Worm (Caenorhabditis elegans) whole organism, early embryonic: ENCODE data around the gene gpdh-2.

Experiments used
- B0310.2 ChIP-seq: sonication (generic microtip); optimal IDR thresholded peaks from 2 replicates; lab custom pipeline; 2016; ENCODE audit warnings: mild to moderate bottlenecking, missing genetic modification characterization, missing compliant biosample characterization
- F13C5.2 ChIP-seq: sonication (generic microtip); optimal IDR thresholded peaks from 2 replicates; lab custom pipeline; 2017; ENCODE audit warnings: mild to moderate bottlenecking, missing genetic modification characterization, inconsistent platforms, missing compliant biosample characterization
- aly-1 ChIP-seq: sonication (generic microtip); optimal IDR thresholded peaks from 2 replicates; lab custom pipeline; 2016; ENCODE audit warnings: missing genetic modification characterization, missing compliant biosample characterization
- ama-1 ChIP-seq: fragments of 150-350 bp; optimal IDR thresholded peaks from 2 replicates; lab custom pipeline; 2014
- ceh-13 ChIP-seq: fragments of 200-800 bp; sonication (Bioruptor generic); optimal IDR thresholded peaks from 2 replicates; lab custom pipeline; 2018; ENCODE audit warnings: mild to moderate bottlenecking, missing genetic modification characterization, missing compliant biosample characterization
- ceh-36 ChIP-seq: sonication (generic microtip); optimal IDR thresholded peaks from 2 replicates; lab custom pipeline; 2016; ENCODE audit warnings: missing genetic modification characterization, inconsistent platforms, missing compliant biosample characterization
- ets-7 ChIP-seq: sonication (generic microtip); optimal IDR thresholded peaks from 2 replicates; lab custom pipeline; 2016; ENCODE audit warnings: missing genotype, missing genetic modification characterization, missing compliant biosample characterization
- flt-1 ChIP-seq: fragments of 200-800 bp; sonication (Bioruptor generic); IDR thresholded peaks from 2 replicates; pipeline ENCODE4 v1.3.6; 2022; ENCODE audit warnings: missing genetic modification characterization, missing compliant biosample characterization
- hmbx-1 ChIP-seq: sonication (generic microtip); optimal IDR thresholded peaks from 2 replicates; lab custom pipeline; 2016; ENCODE audit warnings: mild to moderate bottlenecking, missing genetic modification characterization, missing compliant biosample characterization
- hmg-4 ChIP-seq: fragments of 200-800 bp; sonication (Bioruptor generic); optimal IDR thresholded peaks from 2 replicates; lab custom pipeline; 2018; ENCODE audit warnings: mild to moderate bottlenecking, missing genetic modification characterization, missing compliant biosample characterization
- hnd-1 ChIP-seq: sonication (generic microtip); optimal IDR thresholded peaks from 2 replicates; lab custom pipeline; 2016; ENCODE audit warnings: missing genetic modification characterization, missing compliant biosample characterization
- pes-1 ChIP-seq: fragments of 200-800 bp; sonication (Bioruptor generic); IDR thresholded peaks from 2 replicates; pipeline ENCODE4 v1.3.6; 2022; ENCODE audit warnings: missing genetic modification reagents, missing genetic modification characterization, missing compliant biosample characterization
- scrt-1 ChIP-seq: fragments of 200-800 bp; sonication (Bioruptor generic); IDR thresholded peaks from 2 replicates; pipeline ENCODE4 v1.3.6; 2022; ENCODE audit warnings: missing genetic modification characterization, missing compliant biosample characterization
- sea-1 ChIP-seq: fragments of 200-800 bp; sonication (Bioruptor generic); conservative IDR thresholded peaks from 2 replicates; pipeline ENCODE4 v1.3.6; 2022; ENCODE audit warnings: missing genetic modification characterization, missing compliant biosample characterization
- tbx-11 ChIP-seq: fragments of 200-800 bp; sonication (Bioruptor generic); IDR thresholded peaks from 2 replicates; pipeline ENCODE4 v1.3.6; 2022; ENCODE audit warnings: missing genetic modification characterization, missing compliant biosample characterization
- tbx-37 ChIP-seq: fragments of 200-800 bp; sonication (Bioruptor generic); conservative IDR thresholded peaks from 2 replicates; pipeline ENCODE4 v1.3.6; 2022; ENCODE audit warnings: missing genetic modification reagents, missing genetic modification characterization, missing compliant biosample characterization
- tra-4 ChIP-seq: sonication (generic microtip); optimal IDR thresholded peaks from 2 replicates; lab custom pipeline; 2017; ENCODE audit warnings: missing genetic modification characterization, missing compliant biosample characterization

Gene gpdh-2

ce11 chrIII:9817894-9818293, 41.1 kb downstream of the gpdh-2 start:
- no peak for TF ChIP-seq hmg-4 (GFP tag; lab: Kevin White, UChicago)
- no peak for TF ChIP-seq hmbx-1 (tag; lab: Kevin White, UChicago)
- no peak for TF ChIP-seq scrt-1 (GFP tag; lab: Robert Waterston, UW)
- no peak for TF ChIP-seq sea-1 (GFP tag; lab: Robert Waterston, UW)
- no peak for TF ChIP-seq tbx-37
- TF ChIP-seq B0310.2 (tag; lab: Kevin White, UChicago), result no peak
- no peak for TF ChIP-seq tbx-11 (GFP tag; lab: Robert Waterston, UW)
- TF ChIP-seq aly-1 (tag; lab: Kevin White, UChicago), result no peak
- TF ChIP-seq ceh-13 (GFP tag; lab: Kevin White, UChicago), result no peak
- no peak for TF ChIP-seq hnd-1 (tag; lab: Kevin White, UChicago)

ce11 chrIII:9817087-9817612, 41.8 kb downstream of the gpdh-2 start, which contains the start of gene cnx-1:
Gene cnx-1 (minus strand): TSS chrIII:9817137.
- TF ChIP-seq aly-1 (tag; lab: Kevin White, UChicago) (peak; percentile 19), tbx-11 (GFP tag; lab: Robert Waterston, UW) (no peak), ama-1 (lab: Kevin White, UChicago) (no peak), hnd-1 (tag; lab: Kevin White, UChicago) (no peak), hmg-4 (GFP tag; lab: Kevin White, UChicago) (peak; percentile 73)

ce11 chrIII:9813146-9813545, 45.8 kb downstream of the gpdh-2 start, which contains the start of gene ZK632.14:
Gene ZK632.14 (plus strand): TSS chrIII:9813446.
- TF ChIP-seq hmbx-1 (tag; lab: Kevin White, UChicago) (no peak), scrt-1 (GFP tag; lab: Robert Waterston, UW) (no peak), F13C5.2 (no peak), tbx-11 (GFP tag; lab: Robert Waterston, UW) (no peak), aly-1 (tag; lab: Kevin White, UChicago) (no peak), B0310.2 (tag; lab: Kevin White, UChicago) (no peak), tra-4 (tag; lab: Kevin White, UChicago) (no peak), ceh-13 (GFP tag; lab: Kevin White, UChicago) (no peak), hnd-1 (tag; lab: Kevin White, UChicago) (no peak), ets-7 (tag; lab: Kevin White, UChicago) (no peak), sea-1 (GFP tag; lab: Robert Waterston, UW) (no peak), hmg-4 (GFP tag; lab: Kevin White, UChicago) (no peak), tbx-37 (no peak), flt-1 (GFP tag; lab: Robert Waterston, UW) (no peak), pes-1 (no peak), ceh-36 (tag; lab: Kevin White, UChicago) (no peak), ama-1 (lab: Kevin White, UChicago) (no peak)

ce11 chrIII:9808179-9808578, 50.8 kb downstream of the gpdh-2 start, which contains the start of gene gtap-2:
Gene gtap-2 (plus strand): TSS chrIII:9808544.
- TF ChIP-seq tbx-37, result 0 out of 2 replicates have a peak, but pooled peaks have one; percentile 37
- no peak for TF ChIP-seq scrt-1 (GFP tag; lab: Robert Waterston, UW)
- no peak for TF ChIP-seq tbx-11 (GFP tag; lab: Robert Waterston, UW)
- no peak for TF ChIP-seq hnd-1 (tag; lab: Kevin White, UChicago)
- TF ChIP-seq pes-1, result no peak
- no peak for TF ChIP-seq hmbx-1 (tag; lab: Kevin White, UChicago)
- TF ChIP-seq ceh-13 (GFP tag; lab: Kevin White, UChicago), result no peak

- TF ChIP-seq ceh-36 (tag; lab: Kevin White, UChicago) (no peak), F13C5.2 (no peak), hnd-1 (tag; lab: Kevin White, UChicago) (no peak), tbx-37 (no peak), B0310.2 (tag; lab: Kevin White, UChicago) (no peak), pes-1 (no peak), hmg-4 (GFP tag; lab: Kevin White, UChicago) (no peak), ama-1 (lab: Kevin White, UChicago) (no peak)
These were observed 51.4 kb downstream of the gpdh-2 start for ce11 chrIII:9807560-9808046.

- TF ChIP-seq ama-1 (lab: Kevin White, UChicago) (no peak), tbx-11 (GFP tag; lab: Robert Waterston, UW) (no peak), ets-7 (tag; lab: Kevin White, UChicago) (no peak), aly-1 (tag; lab: Kevin White, UChicago) (no peak), flt-1 (GFP tag; lab: Robert Waterston, UW) (no peak), B0310.2 (tag; lab: Kevin White, UChicago) (no peak), tra-4 (tag; lab: Kevin White, UChicago) (no peak)
These were observed 51.9 kb downstream of the gpdh-2 start, which contains the start of gene ZK632.4 for ce11 chrIII:9806968-9807559. Gene ZK632.4 (minus strand): TSS chrIII:9807454.

- no peak for TF ChIP-seq scrt-1 (GFP tag; lab: Robert Waterston, UW)
- TF ChIP-seq B0310.2 (tag; lab: Kevin White, UChicago), result no peak
- no peak for TF ChIP-seq ceh-13 (GFP tag; lab: Kevin White, UChicago)
- no peak for TF ChIP-seq tbx-37
- TF ChIP-seq aly-1 (tag; lab: Kevin White, UChicago), result no peak
- no peak for TF ChIP-seq hmg-4 (GFP tag; lab: Kevin White, UChicago)
- TF ChIP-seq ets-7 (tag; lab: Kevin White, UChicago), result no peak
- TF ChIP-seq flt-1 (GFP tag; lab: Robert Waterston, UW), result no peak
- TF ChIP-seq hnd-1 (tag; lab: Kevin White, UChicago), result no peak
- TF ChIP-seq sea-1 (GFP tag; lab: Robert Waterston, UW), result no peak
- TF ChIP-seq tbx-11 (GFP tag; lab: Robert Waterston, UW), result no peak
- no peak for TF ChIP-seq pes-1
- no peak for TF ChIP-seq ama-1 (lab: Kevin White, UChicago)
- no peak for TF ChIP-seq ceh-36 (tag; lab: Kevin White, UChicago)
- no peak for TF ChIP-seq F13C5.2
- TF ChIP-seq tra-4 (tag; lab: Kevin White, UChicago), result no peak
These were observed 53.9 kb downstream of the gpdh-2 start, which contains the start of gene riok-3 for ce11 chrIII:9804997-9805610. Gene riok-3 (minus strand): TSS chrIII:9805011.
